Worm (Caenorhabditis elegans): ENCODE results near the gene Y102A5C.40.

The Y102A5C.40 gene

DNA sequence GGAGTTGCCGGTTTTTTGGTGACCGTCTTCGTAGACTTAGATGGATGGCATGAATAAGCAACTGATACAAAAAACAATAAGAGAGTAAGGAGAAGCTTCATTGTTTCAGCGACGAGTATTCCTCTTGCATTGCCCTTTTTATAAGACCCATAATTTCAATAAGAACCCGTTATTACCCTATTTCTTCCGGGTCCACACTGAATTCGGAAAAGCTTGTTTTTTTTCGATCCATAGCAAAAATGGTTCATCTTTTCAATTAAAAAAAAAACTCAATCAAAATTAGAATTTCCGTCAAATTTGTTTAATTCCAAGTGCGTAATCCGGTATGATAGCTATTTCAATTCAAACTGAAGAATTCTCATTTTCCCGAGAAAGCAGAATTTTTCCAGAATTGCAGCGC, at the start of gene Y102A5C.40:
TSS of gene Y102A5C.40 (minus strand) at position 101 of the 400 bp plus-strand sequence.
- no peak for TF ChIP-seq unc-62 (GFP tag; optimal IDR thresholded peaks at IDR 0.05)

- no peak for TF ChIP-seq unc-62 (GFP tag; optimal IDR thresholded peaks at IDR 0.05)
Measured at ce11 chrV:17035850-17036249, 48.9 kb upstream of the Y102A5C.40 start, which contains the start of gene srz-94. Gene srz-94 (minus strand): TSS chrV:17035950.

- TF ChIP-seq unc-62 (GFP tag; optimal IDR thresholded peaks at IDR 0.05) = no peak
Measured at ce11 chrV:17030430-17030829, 43.5 kb upstream of the Y102A5C.40 start.

ce11 chrV:17026289-17026688, 39.4 kb upstream of the Y102A5C.40 start, which contains the start of gene F49H6.15:
Gene F49H6.15 (minus strand): TSS chrV:17026389.
- no peak for TF ChIP-seq unc-62 (GFP tag; optimal IDR thresholded peaks at IDR 0.05)

- no peak for TF ChIP-seq unc-62 (GFP tag; optimal IDR thresholded peaks at IDR 0.05)
Measured at ce11 chrV:17022613-17023322, 35.8 kb upstream of the Y102A5C.40 start, which contains the start of the genes F49H6.8 and F49H6.5. Gene F49H6.8 (minus strand): TSS chrV:17022663. Gene F49H6.5 (plus strand): TSS chrV:17023241.

DNA sequence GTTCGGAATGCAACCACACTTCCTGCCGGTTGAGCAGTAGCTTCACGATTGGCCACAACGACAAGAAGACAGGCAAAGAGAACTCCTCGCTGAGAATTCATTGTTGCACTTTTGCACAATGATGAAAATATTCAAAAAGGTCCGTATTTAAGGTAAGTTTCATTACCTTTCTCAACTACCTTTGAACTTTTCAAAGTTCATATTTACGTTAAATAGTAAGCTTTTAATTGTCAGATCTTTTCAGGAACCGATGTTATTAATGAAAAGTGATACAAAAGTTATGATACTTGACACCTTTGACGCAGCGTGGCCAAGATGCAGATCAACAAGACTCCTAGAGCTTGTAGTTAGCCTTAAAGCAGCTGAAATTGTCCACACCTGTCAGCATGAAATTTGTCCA, 34.4 kb upstream of the Y102A5C.40 start, which contains the start of gene F49H6.12:
TSS of gene F49H6.12 (minus strand) at position 101 of the 400 bp plus-strand sequence.
- no peak for TF ChIP-seq unc-62 (GFP tag; optimal IDR thresholded peaks at IDR 0.05)

- TF ChIP-seq unc-62 (GFP tag; optimal IDR thresholded peaks at IDR 0.05) = no peak
Measured at ce11 chrV:17019690-17020089, 32.8 kb upstream of the Y102A5C.40 start, which contains the start of gene F49H6.17. Gene F49H6.17 (plus strand): TSS chrV:17019990.

ce11 chrV:17016787-17017186, 29.9 kb upstream of the Y102A5C.40 start, which contains the start of gene srh-97:
Gene srh-97 (plus strand): TSS chrV:17017087.
- TF ChIP-seq unc-62 (GFP tag; optimal IDR thresholded peaks at IDR 0.05) = no peak

- TF ChIP-seq unc-62 (GFP tag; optimal IDR thresholded peaks at IDR 0.05) = no peak
Measured at ce11 chrV:17014050-17014449, 27.1 kb upstream of the Y102A5C.40 start, which contains the start of gene clc-13. Gene clc-13 (plus strand): TSS chrV:17014408.

DNA sequence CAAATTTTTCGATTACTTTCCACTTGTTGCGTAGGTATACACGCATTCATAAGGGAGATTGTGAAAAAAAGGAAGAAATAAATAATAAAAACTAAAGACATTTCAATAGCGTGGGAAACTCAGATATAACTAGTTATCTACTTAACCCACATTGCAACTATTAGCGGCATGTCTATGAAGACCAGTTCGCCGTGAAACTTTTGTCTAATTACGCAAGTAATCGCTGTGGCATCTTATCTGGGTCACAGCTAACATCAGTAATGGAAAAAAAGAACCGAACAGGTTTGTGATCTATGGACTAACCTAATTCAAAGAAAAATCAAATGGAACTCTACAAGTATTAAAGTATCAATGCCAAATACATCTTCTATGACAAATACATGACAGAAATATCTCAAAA, 26.3 kb upstream of the Y102A5C.40 start, which contains the start of gene clec-241:
TSS of gene clec-241 (minus strand) at position 101 of the 400 bp plus-strand sequence.
- TF ChIP-seq unc-62 (GFP tag; optimal IDR thresholded peaks at IDR 0.05) = no peak

DNA sequence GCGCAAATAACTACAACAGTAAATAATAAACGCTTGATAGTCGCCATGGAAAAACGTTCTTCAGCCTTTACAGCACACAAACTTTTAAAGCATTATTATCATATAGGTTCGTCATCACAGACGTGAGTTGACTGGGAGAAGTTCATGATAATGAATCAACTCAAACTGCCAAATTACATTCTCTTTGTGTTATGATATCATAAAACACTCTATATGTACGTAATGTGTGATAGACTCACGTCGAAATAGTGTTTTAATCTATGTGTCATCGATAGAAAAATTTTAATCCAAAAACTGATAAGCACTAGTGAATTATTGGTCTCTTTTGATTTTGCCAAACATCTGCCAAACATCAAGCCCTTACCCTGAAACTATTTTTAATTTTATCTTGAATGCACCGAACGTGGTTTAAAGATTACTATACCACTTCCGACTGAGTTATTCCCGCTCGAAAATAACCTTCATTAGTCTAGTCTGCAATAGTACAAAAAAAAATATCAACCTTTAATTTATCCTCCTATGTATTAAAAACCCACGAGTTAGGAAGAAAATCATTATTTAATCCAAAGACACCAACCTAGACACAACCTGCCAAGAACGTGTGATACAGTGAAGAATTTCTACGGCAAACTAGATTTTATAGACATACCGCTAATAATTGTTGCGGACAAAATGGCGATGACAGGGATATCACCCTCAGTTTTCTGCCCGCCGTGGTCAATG, 22.6 kb upstream of the Y102A5C.40 start, which contains the start of the genes clc-12 and clec-240:
TSS of gene clc-12 (minus strand) at position 47 of the 723 bp plus-strand sequence.
TSS of gene clec-240 (plus strand) at position 673 of the 723 bp plus-strand sequence.
- TF ChIP-seq unc-62 (GFP tag; optimal IDR thresholded peaks at IDR 0.05) = no peak

DNA sequence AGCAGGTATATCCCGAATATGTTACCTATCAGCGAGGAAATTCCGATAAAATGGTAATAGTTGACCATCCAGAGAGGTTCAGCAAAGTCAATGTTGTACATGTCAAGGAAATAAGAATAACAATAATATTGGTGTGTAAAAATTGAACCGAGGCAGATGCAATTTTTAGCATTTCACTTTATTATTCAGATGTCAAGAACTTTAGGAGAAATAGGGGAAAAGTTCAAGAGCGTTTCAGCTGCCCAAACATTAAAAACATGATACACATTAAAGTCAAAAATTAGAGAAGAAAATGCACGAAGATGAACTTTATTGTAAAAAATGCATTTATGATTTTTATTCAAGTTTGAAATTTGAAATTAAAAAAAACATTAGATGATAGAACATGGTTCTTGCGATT, 21.4 kb upstream of the Y102A5C.40 start, which contains the start of gene sri-69:
TSS of gene sri-69 (minus strand) at position 101 of the 400 bp plus-strand sequence.
- TF ChIP-seq unc-62 (GFP tag; optimal IDR thresholded peaks at IDR 0.05) = no peak

- TF ChIP-seq unc-62 (GFP tag; optimal IDR thresholded peaks at IDR 0.05) = no peak
Measured at ce11 chrV:17005189-17005588, 18.3 kb upstream of the Y102A5C.40 start, which contains the start of gene srh-131. Gene srh-131 (plus strand): TSS chrV:17005489.

ce11 chrV:17001167-17001566, 14.2 kb upstream of the Y102A5C.40 start, which contains the start of gene sri-9:
Gene sri-9 (plus strand): TSS chrV:17001467.
- TF ChIP-seq unc-62 (GFP tag; optimal IDR thresholded peaks at IDR 0.05) = no peak

DNA sequence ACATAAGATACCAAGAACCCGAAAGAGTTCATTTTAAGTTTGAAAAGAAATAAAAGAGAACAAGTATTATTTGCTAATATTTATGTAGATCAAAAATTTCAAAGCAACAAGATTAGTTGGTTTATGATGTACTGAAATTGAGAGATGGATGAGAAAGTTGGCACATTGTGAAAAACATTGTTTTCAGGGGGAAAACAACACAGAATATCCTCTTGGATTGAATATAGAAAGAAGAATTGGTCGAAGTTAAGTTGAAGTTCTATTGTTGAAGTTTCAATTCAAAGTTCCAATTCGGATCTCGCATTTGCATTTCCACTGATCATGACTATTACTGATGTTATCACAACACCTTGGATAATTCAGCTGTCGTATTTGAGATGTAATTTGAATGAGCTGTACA, 13.7 kb upstream of the Y102A5C.40 start:
- TF ChIP-seq unc-62 (GFP tag; optimal IDR thresholded peaks at IDR 0.05) = no peak

- no peak for TF ChIP-seq unc-62 (GFP tag; optimal IDR thresholded peaks at IDR 0.05)
Measured at ce11 chrV:17000204-17000603, 13.3 kb upstream of the Y102A5C.40 start, which contains the start of gene str-217. Gene str-217 (minus strand): TSS chrV:17000304.
